ENCODE assay signal across 5 fruit fly cellular contexts in genomic region chrX:13800680-13801079, dm6.
A peak's percentile ranks its signal among the peaks of the same experiment; 100 is the strongest.
TF ChIP-seq lines count a peak whose summit lies in the region.

No protein-coding gene starts in this region.

- no peak for TF ChIP-seq CTCF in whole organism, embryonic (GFP tag; optimal IDR thresholded peaks at IDR 0.05; lab: Kevin White, UChicago)

TF ChIP-seq in whole organism, adult, 20 proteins besides CTCF, POLR2A, EP300 and RAD21:
- TF ChIP-seq CG12768 (GFP tag; optimal IDR thresholded peaks at IDR 0.05; lab: Kevin White, UChicago) (no peak), Crg-1 (GFP tag; optimal IDR thresholded peaks at IDR 0.05; lab: Kevin White, UChicago) (no peak), CG7045 (GFP tag; optimal IDR thresholded peaks at IDR 0.05; lab: Kevin White, UChicago) (no peak), tj (GFP tag; optimal IDR thresholded peaks at IDR 0.05; lab: Kevin White, UChicago) (peak; percentile 22), Hr96 (GFP tag; optimal IDR thresholded peaks at IDR 0.05; lab: Kevin White, UChicago) (no peak), CG14711 (tag; optimal IDR thresholded peaks at IDR 0.05; lab: Kevin White, UChicago) (no peak), CG33017 (tag; optimal IDR thresholded peaks at IDR 0.05; lab: Kevin White, UChicago) (no peak), pad (GFP tag; optimal IDR thresholded peaks at IDR 0.05; lab: Kevin White, UChicago) (no peak)

TF ChIP-seq in whole organism, embryonic, 481 proteins besides CTCF, POLR2A, EP300 and RAD21 (continues in another document):
- TF ChIP-seq CG9932 (GFP tag; IDR thresholded peaks at IDR 0.05; lab: Robert Waterston, UW) (no peak), cg (GFP tag; optimal IDR thresholded peaks at IDR 0.05; lab: Kevin White, UChicago) (no peak), slbo (GFP tag; IDR thresholded peaks at IDR 0.05; lab: Robert Waterston, UW) (peak; percentile 29; the same call in 1 of the 2 replicates), CG31365 (tag; optimal IDR thresholded peaks at IDR 0.05; lab: Kevin White, UChicago) (no peak), CG11560 (tag; IDR thresholded peaks at IDR 0.05; lab: Robert Waterston, UW) (no peak), CG7987 (GFP tag; optimal IDR thresholded peaks at IDR 0.05; lab: Kevin White, UChicago) (no peak), CG15696 (tag; optimal IDR thresholded peaks at IDR 0.05; lab: Kevin White, UChicago) (no peak), B-H1 (GFP tag; IDR thresholded peaks at IDR 0.05; lab: Robert Waterston, UW) (no peak), bsh (GFP tag; optimal IDR thresholded peaks at IDR 0.05; lab: Kevin White, UChicago) (no peak), Asciz (GFP tag; optimal IDR thresholded peaks at IDR 0.05; lab: Kevin White, UChicago) (no peak), CG1024 (GFP tag; IDR thresholded peaks at IDR 0.05; lab: Robert Waterston, UW) (no peak), salm (tag; optimal IDR thresholded peaks at IDR 0.05; lab: Kevin White, UChicago) (no peak), MTF-1 (GFP tag; optimal IDR thresholded peaks at IDR 0.05; lab: Kevin White, UChicago; ENCODE audit: borderline replicate concordance) (no peak), CG17328 (GFP tag; IDR thresholded peaks at IDR 0.05; lab: Robert Waterston, UW) (no peak; the same call in 1 of the 2 replicates), sob (GFP tag; IDR thresholded peaks at IDR 0.05; lab: Robert Waterston, UW) (0 out of 2 replicates have a peak, but pooled peaks have one; percentile 19), Pdp1 (GFP tag; optimal IDR thresholded peaks at IDR 0.05; lab: Kevin White, UChicago) (peak in 1 of 2 experiments; percentile 13), Camta (GFP tag; optimal IDR thresholded peaks at IDR 0.05; lab: Kevin White, UChicago) (no peak), gem (tag; optimal IDR thresholded peaks at IDR 0.05; lab: Kevin White, UChicago) (peak; percentile 19), fd96Cb (tag; optimal IDR thresholded peaks at IDR 0.05; lab: Kevin White, UChicago) (no peak), Hmx (GFP tag; optimal IDR thresholded peaks at IDR 0.05; lab: Kevin White, UChicago) (no peak), sens (GFP tag; lab: Kevin White, UChicago) (peak; percentile 9)

TF ChIP-seq in whole organism, prepupa, 60 proteins besides CTCF, POLR2A, EP300 and RAD21 (continues in another document):
- TF ChIP-seq Sox102F (GFP tag; optimal IDR thresholded peaks at IDR 0.05; lab: Kevin White, UChicago) (peak; percentile 22), net (GFP tag; optimal IDR thresholded peaks at IDR 0.05; lab: Kevin White, UChicago) (peak; percentile 12), Hr39 (GFP tag; optimal IDR thresholded peaks at IDR 0.05; lab: Kevin White, UChicago) (peak; percentile 24), esn (GFP tag; optimal IDR thresholded peaks at IDR 0.05; lab: Kevin White, UChicago) (peak; percentile 40), acj6 (GFP tag; optimal IDR thresholded peaks at IDR 0.05; lab: Kevin White, UChicago) (peak; percentile 11), Ets21C (GFP tag; optimal IDR thresholded peaks at IDR 0.05; lab: Kevin White, UChicago) (peak; percentile 7), Sox15 (GFP tag; optimal IDR thresholded peaks at IDR 0.05; lab: Kevin White, UChicago) (no peak), lz (GFP tag; optimal IDR thresholded peaks at IDR 0.05; lab: Kevin White, UChicago) (peak; percentile 14), CG3919 (GFP tag; optimal IDR thresholded peaks at IDR 0.05; lab: Kevin White, UChicago) (no peak), cyc (GFP tag; optimal IDR thresholded peaks at IDR 0.05; lab: Kevin White, UChicago) (peak; percentile 26), CG10631 (GFP tag; optimal IDR thresholded peaks at IDR 0.05; lab: Kevin White, UChicago) (peak; percentile 6), CG7368 (GFP tag; optimal IDR thresholded peaks at IDR 0.05; lab: Kevin White, UChicago) (no peak), CG34406 (GFP tag; optimal IDR thresholded peaks at IDR 0.05; lab: Kevin White, UChicago) (peak; percentile 6), CG8119 (GFP tag; IDR thresholded peaks at IDR 0.05; lab: Robert Waterston, UW) (no peak), CG6854 (GFP tag; optimal IDR thresholded peaks at IDR 0.05; lab: Kevin White, UChicago) (no peak), CG6792 (GFP tag; optimal IDR thresholded peaks at IDR 0.05; lab: Kevin White, UChicago) (peak; percentile 4), CG6163 (GFP tag; IDR thresholded peaks at IDR 0.05; lab: Robert Waterston, UW) (no peak; the same call in 2 of the 3 replicates), Sox14 (GFP tag; optimal IDR thresholded peaks at IDR 0.05; lab: Kevin White, UChicago) (peak; percentile 12), svp (GFP tag; lab: Kevin White, UChicago) (peak; percentile 71), CG3032 (tag; optimal IDR thresholded peaks at IDR 0.05; lab: Kevin White, UChicago) (no peak), CG31627 (GFP tag; optimal IDR thresholded peaks at IDR 0.05; lab: Kevin White, UChicago) (peak; percentile 24), CG15336 (GFP tag; IDR thresholded peaks at IDR 0.05; lab: Robert Waterston, UW) (no peak), CG16779 (tag; optimal IDR thresholded peaks at IDR 0.05; lab: Kevin White, UChicago) (no peak)

TF ChIP-seq in whole organism, pupa, 21 proteins besides CTCF, POLR2A, EP300 and RAD21:
- TF ChIP-seq CG8159 (tag; optimal IDR thresholded peaks at IDR 0.05; lab: Kevin White, UChicago) (no peak), CG14655 (GFP tag; optimal IDR thresholded peaks at IDR 0.05; lab: Kevin White, UChicago) (no peak), CG4496 (GFP tag; IDR thresholded peaks at IDR 0.05; lab: Robert Waterston, UW) (peak; percentile 48; the same call in 1 of the 3 replicates), fd96Ca (GFP tag; IDR thresholded peaks at IDR 0.05; lab: Robert Waterston, UW) (0 out of 3 replicates have a peak, but pooled peaks have one; percentile 30), Ets98B (GFP tag; IDR thresholded peaks at IDR 0.05; lab: Robert Waterston, UW) (no peak)

TF ChIP-seq in whole organism, wandering third instar larva, 38 proteins besides CTCF, POLR2A, EP300 and RAD21:
- TF ChIP-seq Hnf4 (GFP tag; optimal IDR thresholded peaks at IDR 0.05; lab: Kevin White, UChicago) (no peak), CG9705 (GFP tag; optimal IDR thresholded peaks at IDR 0.05; lab: Kevin White, UChicago) (no peak), h (GFP tag; optimal IDR thresholded peaks at IDR 0.05; lab: Kevin White, UChicago) (peak; percentile 5), jim (GFP tag; optimal IDR thresholded peaks at IDR 0.05; lab: Kevin White, UChicago) (no peak), foxo (GFP tag; optimal IDR thresholded peaks at IDR 0.05; lab: Kevin White, UChicago) (peak in 1 of 2 experiments; percentile 33), Myc (optimal IDR thresholded peaks at IDR 0.05; lab: Kevin White, UChicago) (no peak), fru (GFP tag; optimal IDR thresholded peaks at IDR 0.05; lab: Kevin White, UChicago) (peak; percentile 17)
